Worm (Caenorhabditis elegans): ENCODE data around the gene tbx-38.

ce11 chrIII:11795448-11795847, 9.6 kb upstream of the tbx-38 start, which contains the start of gene twk-39:
- TF ChIP-seq flt-1 (GFP tag; IDR thresholded peaks at IDR 0.05) (no peak), tab-1 (GFP tag; IDR thresholded peaks at IDR 0.05) (no peak), ztf-29 (GFP tag; IDR thresholded peaks at IDR 0.05) (no peak), T22C8.4 (GFP tag; IDR thresholded peaks at IDR 0.05) (no peak)
